Worm (Caenorhabditis elegans): ENCODE data around the gene F58F6.6.

DNA sequence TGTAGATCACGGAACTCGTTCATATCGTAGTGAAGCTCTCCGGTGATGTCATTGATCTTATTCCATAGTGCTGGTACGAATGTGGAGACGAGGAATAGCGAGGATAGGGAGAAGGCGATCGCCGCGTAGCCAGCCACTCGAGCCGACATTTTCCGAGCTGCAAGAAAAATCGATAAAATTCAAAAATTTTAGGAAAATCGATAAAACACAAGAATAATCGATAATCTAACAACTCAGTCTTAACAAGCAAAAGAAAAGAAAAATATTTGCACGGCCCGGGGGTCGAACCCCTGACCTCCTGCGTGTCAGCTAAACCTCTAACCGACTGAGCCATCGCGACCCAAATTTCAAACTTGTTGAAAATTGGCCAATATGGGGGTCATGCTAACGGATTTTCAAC is 14.3 kb downstream of the F58F6.6 start, which contains the start of gene col-104:
- TF ChIP-seq pha-4 (tag; optimal IDR thresholded peaks at IDR 0.05), result no peak
- no peak for TF ChIP-seq nhr-23 (tag; optimal IDR thresholded peaks at IDR 0.05)
- no peak for TF ChIP-seq mdl-1 (tag; optimal IDR thresholded peaks at IDR 0.05)
- no peak for TF ChIP-seq snpc-4 (tag; optimal IDR thresholded peaks at IDR 0.05)
- TF ChIP-seq nhr-77 (tag; optimal IDR thresholded peaks at IDR 0.05), result no peak
- TF ChIP-seq fkh-10 (GFP tag; optimal IDR thresholded peaks at IDR 0.05), result no peak
- TF ChIP-seq fos-1 (tag; optimal IDR thresholded peaks at IDR 0.05), result no peak
- no peak for TF ChIP-seq nhr-237 (tag; optimal IDR thresholded peaks at IDR 0.05)
- TF ChIP-seq lin-15B (tag; optimal IDR thresholded peaks at IDR 0.05), result no peak
- TF ChIP-seq ama-1 (optimal IDR thresholded peaks at IDR 0.05), result no peak
